Worm (Caenorhabditis elegans): ENCODE results near the gene C36A4.10.
"Not testable (repeated sequence)": the region's sequence is repeated elsewhere in the genome, so short reads cannot be mapped to it uniquely, and the experiment has no call there.

- not testable (repeated sequence) for TF ChIP-seq tra-4 (tag; optimal IDR thresholded peaks at IDR 0.05); flt-1 (GFP tag; IDR thresholded peaks at IDR 0.05); pes-1 (GFP tag; IDR thresholded peaks at IDR 0.05); tbx-11 (GFP tag; IDR thresholded peaks at IDR 0.05); ets-7 (tag; optimal IDR thresholded peaks at IDR 0.05); ama-1 (optimal IDR thresholded peaks at IDR 0.05); ceh-36 (tag; optimal IDR thresholded peaks at IDR 0.05); aly-1 (tag; optimal IDR thresholded peaks at IDR 0.05); F13C5.2 (tag; optimal IDR thresholded peaks at IDR 0.05); scrt-1 (GFP tag; IDR thresholded peaks at IDR 0.05); hmg-4 (GFP tag; optimal IDR thresholded peaks at IDR 0.05)
These were observed 13.5 kb upstream of the C36A4.10 start, which contains the start of gene maph-1.3 for ce11 chrIII:3844746-3845145.
